Fruit fly (Drosophila melanogaster): ENCODE results near the gene CG8209.

DNA sequence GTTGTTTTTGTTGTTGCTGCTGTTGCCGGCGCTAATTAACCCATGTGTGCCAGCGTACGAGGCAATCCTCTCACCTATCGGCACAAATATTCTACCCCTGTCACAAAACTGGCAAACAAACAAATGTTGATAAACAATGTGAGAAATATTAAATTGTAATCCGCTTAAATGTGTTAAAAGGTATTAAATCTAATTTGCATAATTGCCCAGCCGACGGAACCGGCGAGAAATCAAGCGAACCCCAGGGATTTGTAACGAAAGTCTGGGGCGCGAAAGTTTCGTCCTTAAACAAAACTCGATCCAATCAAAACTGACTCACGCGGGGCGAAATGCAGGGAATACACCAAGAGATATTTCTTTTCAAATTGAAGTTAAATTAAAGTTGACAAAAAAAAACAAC, 19.5 kb upstream of the CG8209 start:
- TF ChIP-seq fru (optimal IDR thresholded peaks at IDR 0.05) (no peak), Dll (GFP tag; IDR thresholded peaks at IDR 0.05; ENCODE audit: partially characterized antibody) (no peak), lmd (GFP tag; IDR thresholded peaks at IDR 0.05) (no peak), CG14050 (GFP tag; IDR thresholded peaks at IDR 0.05) (no peak), H15 (GFP tag; IDR thresholded peaks at IDR 0.05) (no peak), kni (GFP tag; optimal IDR thresholded peaks at IDR 0.05) (no peak), CG7839 (tag; optimal IDR thresholded peaks at IDR 0.05) (no peak), bcd (GFP tag; optimal IDR thresholded peaks at IDR 0.05) (no peak), CG13624 (GFP tag; optimal IDR thresholded peaks at IDR 0.05) (no peak)
